Worm (Caenorhabditis elegans) whole organism, young adult: ENCODE data around the gene T28C6.3.
A peak's percentile ranks its signal among the peaks of the same experiment; 100 is the strongest.

Experiments used
- D2030.7 ChIP-seq: fragments of 200-800 bp; sonication (Bioruptor generic); IDR thresholded peaks from 2 replicates; pipeline ENCODE4 v1.3.6; 2022; ENCODE audit warnings: missing genetic modification reagents, missing genetic modification characterization, missing compliant biosample characterization
- F22D6.2 ChIP-seq: sonication (generic microtip); optimal IDR thresholded peaks from 2 replicates; lab custom pipeline; 2016; ENCODE audit warnings: mild to moderate bottlenecking, missing genetic modification characterization, missing compliant biosample characterization
- F33H1.4 ChIP-seq: fragments of 200-800 bp; sonication (Bioruptor generic); IDR thresholded peaks from 2 replicates; pipeline ENCODE4 v1.3.6; 2022; ENCODE audit warnings: missing genetic modification reagents, missing genetic modification characterization, missing compliant biosample characterization
- F49E8.2 ChIP-seq: sonication (generic microtip); optimal IDR thresholded peaks from 3 replicates; lab custom pipeline; 2017; ENCODE audit warnings: missing genetic modification characterization, mild to moderate bottlenecking, missing compliant biosample characterization, antibody characterized with exemption, moderate library complexity; ENCODE audit not compliant: insufficient read depth
- ama-1 ChIP-seq, 3 experiments: fragments of 150-350 bp in 1 of 3; sonication (generic microtip) in 2 of 3; optimal IDR thresholded peaks; 2 replicates each; lab custom pipeline; 2014 to 2018; ENCODE audit warnings: missing biosample characterization in 2 of 3, missing genetic modification characterization in 2 of 3, missing genetic modification reagents in 2 of 3
- athp-1 ChIP-seq: sonication (generic microtip); optimal IDR thresholded peaks from 2 replicates; lab custom pipeline; 2017; ENCODE audit warnings: mild to moderate bottlenecking, missing genetic modification characterization, missing compliant biosample characterization
- attf-3 ChIP-seq: fragments of 200-800 bp; sonication (Bioruptor generic); conservative IDR thresholded peaks from 2 replicates; pipeline ENCODE4 v1.3.6; 2022; ENCODE audit warnings: missing genetic modification reagents, missing genetic modification characterization, missing compliant biosample characterization
- ceh-79 ChIP-seq: sonication (generic microtip); optimal IDR thresholded peaks from 2 replicates; lab custom pipeline; 2017; ENCODE audit warnings: mild to moderate bottlenecking, missing genetic modification characterization, missing compliant biosample characterization
- ceh-91 ChIP-seq: fragments of 200-800 bp; sonication (Bioruptor generic); IDR thresholded peaks from 2 replicates; pipeline ENCODE4 v1.3.6; 2022; ENCODE audit warnings: missing genetic modification reagents, missing genetic modification characterization, missing compliant biosample characterization
- dox-1 ChIP-seq: fragments of 200-800 bp; sonication (Bioruptor generic); IDR thresholded peaks from 2 replicates; pipeline ENCODE4 v1.3.6; 2022; ENCODE audit warnings: missing genetic modification reagents, missing genetic modification characterization, missing compliant biosample characterization
- dpl-1 ChIP-seq: fragments of 150-350 bp; optimal IDR thresholded peaks from 2 replicates; lab custom pipeline; 2014; ENCODE audit warnings: missing biosample characterization, missing genetic modification reagents, missing genetic modification characterization
- efl-1 ChIP-seq: fragments of 150-350 bp; optimal IDR thresholded peaks from 2 replicates; lab custom pipeline; 2014; ENCODE audit warnings: missing biosample characterization, missing genetic modification reagents, missing genetic modification characterization
- fkh-3 ChIP-seq: sonication (generic microtip); optimal IDR thresholded peaks from 2 replicates; lab custom pipeline; 2016; ENCODE audit warnings: mild to moderate bottlenecking, missing genetic modification characterization, missing compliant biosample characterization
- hlh-12 ChIP-seq: sonication (generic microtip); optimal IDR thresholded peaks from 2 replicates; lab custom pipeline; 2016; ENCODE audit warnings: missing genetic modification characterization, missing compliant biosample characterization
- hlh-26 ChIP-seq: fragments of 200-800 bp; sonication (Bioruptor generic); conservative IDR thresholded peaks from 2 replicates; pipeline ENCODE4 v1.3.6; 2022; ENCODE audit warnings: missing genetic modification reagents, missing genetic modification characterization, missing compliant biosample characterization
- hmg-1.2 ChIP-seq: fragments of 200-800 bp; sonication (Bioruptor generic); IDR thresholded peaks from 2 replicates; pipeline ENCODE4 v1.3.6; 2022; ENCODE audit warnings: missing genetic modification reagents, missing genetic modification characterization, missing compliant biosample characterization
- let-607 ChIP-seq, 2 experiments: fragments of 200-800 bp in 1 of 2; sonication (Bioruptor generic) in 1 of 2; sonication (generic microtip) in 1 of 2; optimal IDR thresholded peaks; 2 replicates each; lab custom pipeline; 2016 to 2018; ENCODE audit warnings: mild to moderate bottlenecking in 2 of 2, missing compliant biosample characterization in 2 of 2, missing genetic modification characterization in 2 of 2, moderate library complexity in 2 of 2, missing genotype in 1 of 2
- lin-26 ChIP-seq: fragments of 200-800 bp; sonication (Bioruptor generic); IDR thresholded peaks from 2 replicates; pipeline ENCODE4 v1.3.6; 2022; ENCODE audit warnings: missing genetic modification reagents, missing genetic modification characterization, missing compliant biosample characterization
- lsy-27 ChIP-seq: sonication (generic microtip); optimal IDR thresholded peaks from 2 replicates; lab custom pipeline; 2017; ENCODE audit warnings: missing genetic modification characterization, mild to moderate bottlenecking, missing compliant biosample characterization, antibody characterized with exemption, missing genotype, borderline replicate concordance; ENCODE audit not compliant: insufficient read depth
- mes-4 ChIP-seq: sonication (generic microtip); optimal IDR thresholded peaks from 2 replicates; lab custom pipeline; 2016; ENCODE audit warnings: missing genotype, missing genetic modification characterization, missing compliant biosample characterization
- nfya-1 ChIP-seq: sonication (generic microtip); optimal IDR thresholded peaks from 2 replicates; lab custom pipeline; 2017; ENCODE audit warnings: antibody characterized with exemption, missing compliant biosample characterization, missing genetic modification characterization, borderline replicate concordance; ENCODE audit not compliant: insufficient read depth
- nhr-80 ChIP-seq: sonication (generic microtip); optimal IDR thresholded peaks from 2 replicates; lab custom pipeline; 2016; ENCODE audit warnings: missing genetic modification characterization, missing compliant biosample characterization
- nhr-90 ChIP-seq: sonication (generic microtip); optimal IDR thresholded peaks from 2 replicates; lab custom pipeline; 2016; ENCODE audit warnings: missing genotype, mild to moderate bottlenecking, missing genetic modification characterization, missing compliant biosample characterization
- pha-4 ChIP-seq: fragments of 150-350 bp; sonication (generic microtip); optimal IDR thresholded peaks from 2 replicates; lab custom pipeline; 2014; ENCODE audit warnings: missing biosample characterization, missing genetic modification reagents, missing genetic modification characterization
- repo-1 ChIP-seq: sonication (generic microtip); optimal IDR thresholded peaks from 2 replicates; lab custom pipeline; 2017; ENCODE audit warnings: mild to moderate bottlenecking, missing genetic modification characterization, missing compliant biosample characterization
- snpc-3.4 ChIP-seq: sonication (generic microtip); optimal IDR thresholded peaks from 2 replicates; lab custom pipeline; 2017; ENCODE audit warnings: missing genetic modification characterization, mild to moderate bottlenecking, missing compliant biosample characterization, antibody characterized with exemption, moderate library complexity, missing genotype, missing genetic modification reagents
- somi-1 ChIP-seq: fragments of 200-800 bp; sonication (Bioruptor generic); optimal IDR thresholded peaks from 2 replicates; lab custom pipeline; 2018; ENCODE audit warnings: mild to moderate bottlenecking, missing genetic modification characterization, missing compliant biosample characterization
- sptf-2 ChIP-seq: fragments of 200-800 bp; sonication (Bioruptor generic); optimal IDR thresholded peaks from 2 replicates; lab custom pipeline; 2018; ENCODE audit warnings: mild to moderate bottlenecking, missing genetic modification characterization, missing compliant biosample characterization
- ztf-18 ChIP-seq: sonication (generic microtip); optimal IDR thresholded peaks from 2 replicates; lab custom pipeline; 2016; ENCODE audit warnings: missing genotype, mild to moderate bottlenecking, missing genetic modification characterization, missing compliant biosample characterization
- ztf-6 ChIP-seq: fragments of 200-800 bp; sonication (Bioruptor generic); IDR thresholded peaks from 2 replicates; pipeline ENCODE4 v1.3.6; 2022; ENCODE audit warnings: missing genetic modification reagents, missing genetic modification characterization, missing compliant biosample characterization

Gene T28C6.3

ce11 chrIV:8824145-8824833, 4.1 kb downstream of the T28C6.3 start, which contains the start of the genes col-117 and col-3:
Gene col-117 (minus strand): TSS chrIV:8824195.
Gene col-3 (plus strand): TSS chrIV:8824783.
- TF ChIP-seq ztf-6 (no peak), dpl-1 (GFP tag; lab: Kevin White, UChicago) (no peak), sptf-2 (GFP tag; lab: Kevin White, UChicago) (no peak), ceh-91 (GFP tag; lab: Robert Waterston, UW) (no peak), lsy-27 (tag; lab: Kevin White, UChicago) (no peak), F49E8.2 (tag; lab: Kevin White, UChicago) (no peak), repo-1 (tag; lab: Kevin White, UChicago) (no peak), somi-1 (GFP tag; lab: Kevin White, UChicago) (no peak), nfya-1 (tag; lab: Kevin White, UChicago) (no peak), ceh-79 (tag; lab: Kevin White, UChicago) (no peak)

ce11 chrIV:8825997-8826605, 6.0 kb downstream of the T28C6.3 start:
- TF ChIP-seq attf-3 (GFP tag; lab: Robert Waterston, UW) (no peak), ama-1 (optimal IDR thresholded peaks at IDR 0.05; lab: Kevin White, UChicago) (peak; percentile 32), ama-1 (GFP tag; optimal IDR thresholded peaks at IDR 0.05; lab: Kevin White, UChicago) (no peak)

ce11 chrIV:8826606-8827000, 6.5 kb downstream of the T28C6.3 start:
- TF ChIP-seq let-607 (tag; optimal IDR thresholded peaks at IDR 0.05; lab: Kevin White, UChicago) (peak; percentile 19 to 27), D2030.7 (GFP tag; lab: Robert Waterston, UW) (no peak), nhr-90 (tag; lab: Kevin White, UChicago) (no peak), ztf-18 (tag; lab: Kevin White, UChicago) (peak; percentile 69), nhr-80 (peak; percentile 17)

ce11 chrIV:8827500-8827899, 7.4 kb downstream of the T28C6.3 start, which contains the start of gene T28C6.7:
Gene T28C6.7 (plus strand): TSS chrIV:8827800.
- TF ChIP-seq hlh-26 (GFP tag; lab: Robert Waterston, UW), result no peak
- no peak for TF ChIP-seq athp-1 (tag; lab: Kevin White, UChicago)
- no peak for TF ChIP-seq mes-4
- TF ChIP-seq fkh-3 (tag; lab: Kevin White, UChicago), result no peak
- no peak for TF ChIP-seq lin-26 (GFP tag; lab: Robert Waterston, UW)
- TF ChIP-seq snpc-3.4 (tag; lab: Kevin White, UChicago), result no peak
- TF ChIP-seq F22D6.2 (tag; lab: Kevin White, UChicago), result no peak
- TF ChIP-seq dox-1 (GFP tag; lab: Robert Waterston, UW), result no peak
- no peak for TF ChIP-seq hmg-1.2
- no peak for TF ChIP-seq efl-1 (GFP tag; lab: Kevin White, UChicago)
- TF ChIP-seq pha-4 (tag; lab: Kevin White, UChicago), result no peak
- TF ChIP-seq let-607 (tag; optimal IDR thresholded peaks at IDR 0.05; lab: Kevin White, UChicago), result no peak
- TF ChIP-seq F33H1.4 (GFP tag; lab: Robert Waterston, UW), result no peak
- TF ChIP-seq hlh-12, result no peak
